Worm (Caenorhabditis elegans): Measurements from ENCODE around the gene nhr-97.

ce11 chrIV:9796494-9796893 is 39.1 kb downstream of the nhr-97 start, which contains the start of gene pis-1:
- TF ChIP-seq unc-130 (GFP tag; optimal IDR thresholded peaks at IDR 0.05) (no peak), nhr-76 (tag; optimal IDR thresholded peaks at IDR 0.05) (no peak), ama-1 (optimal IDR thresholded peaks at IDR 0.05) (no peak), lsy-2 (tag; optimal IDR thresholded peaks at IDR 0.05) (no peak), nhr-77 (tag; optimal IDR thresholded peaks at IDR 0.05) (no peak)
